Worm (Caenorhabditis elegans) whole organism, L4 larva: ENCODE results near the gene F28H6.4.

Source experiments
- F44E2.7 ChIP-seq: fragments of 200-800 bp; sonication (Bioruptor generic); IDR thresholded peaks from 2 replicates; pipeline ENCODE4 v2.1.2; 2022; ENCODE audit warnings: missing genetic modification characterization, missing compliant biosample characterization
- F49E8.2 ChIP-seq: sonication (generic microtip); optimal IDR thresholded peaks from 2 replicates; lab custom pipeline; 2016; ENCODE audit warnings: missing compliant biosample characterization, mild to moderate bottlenecking, missing genetic modification characterization, borderline replicate concordance
- T20F7.1 ChIP-seq: fragments of 200-800 bp; sonication (Bioruptor generic); optimal IDR thresholded peaks from 2 replicates; lab custom pipeline; 2018; ENCODE audit warnings: mild to moderate bottlenecking, missing genetic modification characterization, missing compliant biosample characterization
- T26A8.4 ChIP-seq: fragments of 200-800 bp; sonication (Bioruptor generic); IDR thresholded peaks from 2 replicates; pipeline ENCODE4 v1.3.6; 2022; ENCODE audit warnings: missing genetic modification characterization, missing compliant biosample characterization
- Y48G9A.11 ChIP-seq: fragments of 200-800 bp; sonication (Bioruptor generic); IDR thresholded peaks from 2 replicates; pipeline ENCODE4 v1.3.6; 2022; ENCODE audit warnings: missing genetic modification reagents, missing genetic modification characterization, missing compliant biosample characterization
- ZK546.5 ChIP-seq, 2 experiments: sonication (generic microtip); optimal IDR thresholded peaks; 2 replicates each; lab custom pipeline; 2017; ENCODE audit warnings: missing biosample characterization in 2 of 2, missing genetic modification characterization in 2 of 2
- aly-2 ChIP-seq: sonication (generic microtip); optimal IDR thresholded peaks from 2 replicates; lab custom pipeline; 2018; ENCODE audit warnings: missing biosample characterization, missing genetic modification characterization
- attf-4 ChIP-seq: sonication (generic microtip); optimal IDR thresholded peaks from 3 replicates; lab custom pipeline; 2017; ENCODE audit warnings: missing biosample characterization, missing genetic modification characterization
- ceh-32 ChIP-seq: sonication (generic microtip); optimal IDR thresholded peaks from 2 replicates; lab custom pipeline; 2016; ENCODE audit warnings: mild to moderate bottlenecking, missing genetic modification characterization, missing compliant biosample characterization; ENCODE audit not compliant: poor library complexity
- ceh-62 ChIP-seq: sonication (generic microtip); optimal IDR thresholded peaks from 2 replicates; lab custom pipeline; 2017; ENCODE audit warnings: missing biosample characterization, missing genetic modification characterization
- ceh-82 ChIP-seq: sonication (generic microtip); optimal IDR thresholded peaks from 2 replicates; lab custom pipeline; 2017; ENCODE audit warnings: missing biosample characterization, missing genetic modification characterization
- ces-1 ChIP-seq: fragments of 150-350 bp; sonication (generic microtip); optimal IDR thresholded peaks from 4 replicates; lab custom pipeline; 2014; ENCODE audit warnings: missing biosample characterization, missing genetic modification reagents, missing genetic modification characterization
- daf-16 ChIP-seq, 3 experiments: sonication (generic microtip); optimal IDR thresholded peaks; 2 replicates each; lab custom pipeline; 2016 to 2017; ENCODE audit warnings: missing genetic modification characterization in 3 of 3, missing genetic modification reagents in 3 of 3, mild to moderate bottlenecking in 2 of 3, missing compliant biosample characterization in 2 of 3, missing biosample characterization in 1 of 3, moderate library complexity in 1 of 3
- dve-1 ChIP-seq: sonication (generic microtip); optimal IDR thresholded peaks from 2 replicates; lab custom pipeline; 2017; ENCODE audit warnings: antibody characterized with exemption, mild to moderate bottlenecking, missing genetic modification characterization, missing compliant biosample characterization; ENCODE audit not compliant: insufficient read depth
- egl-43 ChIP-seq: fragments of 200-800 bp; sonication (Bioruptor generic); IDR thresholded peaks from 2 replicates; pipeline ENCODE4 v1.3.6; 2022; ENCODE audit warnings: missing genetic modification reagents, missing genetic modification characterization, missing compliant biosample characterization
- fkh-10 ChIP-seq: fragments of 150-350 bp; optimal IDR thresholded peaks from 2 replicates; lab custom pipeline; 2014; ENCODE audit warnings: missing biosample characterization, missing genetic modification reagents, missing genetic modification characterization
- gei-8 ChIP-seq: fragments of 200-800 bp; sonication (Bioruptor generic); optimal IDR thresholded peaks from 2 replicates; lab custom pipeline; 2018; ENCODE audit warnings: mild to moderate bottlenecking, missing genetic modification characterization, missing compliant biosample characterization
- hlh-11 ChIP-seq: fragments of 200-800 bp; sonication (Bioruptor generic); optimal IDR thresholded peaks from 2 replicates; lab custom pipeline; 2018; ENCODE audit warnings: mild to moderate bottlenecking, missing genetic modification characterization, missing compliant biosample characterization
- hlh-30 ChIP-seq: sonication (generic microtip); optimal IDR thresholded peaks from 2 replicates; lab custom pipeline; 2017; ENCODE audit warnings: antibody characterized with exemption, mild to moderate bottlenecking, missing genetic modification characterization, missing compliant biosample characterization; ENCODE audit not compliant: insufficient read depth
- lin-15B ChIP-seq: fragments of 150-350 bp; sonication (generic microtip); optimal IDR thresholded peaks from 3 replicates; lab custom pipeline; 2014; ENCODE audit warnings: missing biosample characterization, missing genetic modification characterization
- lin-39 ChIP-seq: fragments of 150-350 bp; optimal IDR thresholded peaks from 2 replicates; lab custom pipeline; 2014; ENCODE audit warnings: missing biosample characterization, missing genetic modification reagents, missing genetic modification characterization
- lir-3 ChIP-seq: sonication (generic microtip); optimal IDR thresholded peaks from 2 replicates; lab custom pipeline; 2016; ENCODE audit warnings: mild to moderate bottlenecking, missing genetic modification characterization, missing compliant biosample characterization
- lsy-2 ChIP-seq, 2 experiments: fragments of 150-350 bp in 1 of 2; sonication (generic microtip) in 1 of 2; optimal IDR thresholded peaks; 2 replicates each; lab custom pipeline; 2014 to 2017; ENCODE audit warnings: missing biosample characterization in 2 of 2, missing genetic modification characterization in 2 of 2
- madf-9 ChIP-seq: fragments of 200-800 bp; sonication (Bioruptor generic); conservative IDR thresholded peaks from 2 replicates; pipeline ENCODE4 v1.3.6; 2022; ENCODE audit warnings: missing genetic modification reagents, missing genetic modification characterization, missing compliant biosample characterization
- mep-1 ChIP-seq: fragments of 150-350 bp; sonication (generic microtip); optimal IDR thresholded peaks from 3 replicates; lab custom pipeline; 2014; ENCODE audit warnings: missing biosample characterization, missing genetic modification characterization
- mes-2 ChIP-seq: sonication (generic microtip); optimal IDR thresholded peaks from 2 replicates; lab custom pipeline; 2016; ENCODE audit warnings: missing genotype, mild to moderate bottlenecking, missing genetic modification characterization, missing compliant biosample characterization; ENCODE audit not compliant: poor library complexity, severe bottlenecking
- mxl-2 ChIP-seq: fragments of 200-800 bp; sonication (Bioruptor generic); conservative IDR thresholded peaks from 2 replicates; pipeline ENCODE4 v1.3.6; 2022; ENCODE audit warnings: missing genetic modification reagents, missing genetic modification characterization, missing compliant biosample characterization
- mxl-3 ChIP-seq: fragments of 200-800 bp; sonication (Bioruptor generic); optimal IDR thresholded peaks from 2 replicates; lab custom pipeline; 2018; ENCODE audit warnings: mild to moderate bottlenecking, missing genetic modification characterization, missing compliant biosample characterization
- nhr-102 ChIP-seq: sonication (generic microtip); optimal IDR thresholded peaks from 2 replicates; lab custom pipeline; 2016; ENCODE audit warnings: mild to moderate bottlenecking, missing genetic modification characterization, moderate library complexity, missing compliant biosample characterization
- nhr-237 ChIP-seq: sonication (generic microtip); optimal IDR thresholded peaks from 2 replicates; lab custom pipeline; 2017; ENCODE audit warnings: missing biosample characterization, missing genetic modification characterization
- nhr-25 ChIP-seq: sonication (generic microtip); optimal IDR thresholded peaks from 2 replicates; lab custom pipeline; 2017; ENCODE audit warnings: missing genetic modification characterization, mild to moderate bottlenecking, missing compliant biosample characterization, antibody characterized with exemption, moderate library complexity, borderline replicate concordance; ENCODE audit not compliant: insufficient read depth
- nhr-48 ChIP-seq: sonication (generic microtip); optimal IDR thresholded peaks from 2 replicates; lab custom pipeline; 2016; ENCODE audit warnings: mild to moderate bottlenecking, missing genetic modification characterization, missing compliant biosample characterization
- nhr-6 ChIP-seq: fragments of 150-350 bp; optimal IDR thresholded peaks from 2 replicates; lab custom pipeline; 2014; ENCODE audit warnings: missing biosample characterization, missing genetic modification characterization
- nhr-76 ChIP-seq: fragments of 150-350 bp; optimal IDR thresholded peaks from 2 replicates; lab custom pipeline; 2014; ENCODE audit warnings: missing biosample characterization, missing genetic modification characterization
- pqm-1 ChIP-seq: sonication (generic microtip); optimal IDR thresholded peaks from 2 replicates; lab custom pipeline; 2017; ENCODE audit warnings: missing biosample characterization, missing genetic modification characterization
- rbr-2 ChIP-seq: sonication (generic microtip); optimal IDR thresholded peaks from 2 replicates; lab custom pipeline; 2016; ENCODE audit warnings: missing genotype, missing genetic modification characterization, missing compliant biosample characterization
- sdz-12 ChIP-seq: fragments of 200-800 bp; sonication (Bioruptor generic); optimal IDR thresholded peaks from 2 replicates; lab custom pipeline; 2018; ENCODE audit warnings: mild to moderate bottlenecking, missing genetic modification characterization, missing compliant biosample characterization
- set-16 ChIP-seq: fragments of 200-800 bp; sonication (Bioruptor generic); IDR thresholded peaks from 2 replicates; pipeline ENCODE4 v1.3.6; 2022; ENCODE audit warnings: missing genetic modification reagents, missing genetic modification characterization, missing compliant biosample characterization
- spr-1 ChIP-seq: sonication (generic microtip); optimal IDR thresholded peaks from 2 replicates; lab custom pipeline; 2016; ENCODE audit warnings: mild to moderate bottlenecking, missing genetic modification characterization, missing compliant biosample characterization
- spr-3 ChIP-seq: fragments of 200-800 bp; sonication (Bioruptor generic); optimal IDR thresholded peaks from 2 replicates; lab custom pipeline; 2018; ENCODE audit warnings: mild to moderate bottlenecking, missing genetic modification characterization, missing compliant biosample characterization
- tra-1 ChIP-seq: fragments of 200-800 bp; sonication (Bioruptor generic); IDR thresholded peaks from 2 replicates; pipeline ENCODE4 v1.3.6; 2022; ENCODE audit warnings: missing genetic modification reagents, missing genetic modification characterization, missing compliant biosample characterization
- unc-62 ChIP-seq, 3 experiments: fragments of 150-350 bp in 1 of 3; sonication (generic microtip); optimal IDR thresholded peaks in 2 of 3; peaks in 1 of 3; 1 replicate in 1 of 3; 2 replicates in 2 of 3; lab custom pipeline; 2014 to 2017; ENCODE audit warnings: missing biosample characterization in 3 of 3, missing genetic modification characterization in 3 of 3, missing genetic modification reagents in 3 of 3, missing genotype in 1 of 3
- vab-7 ChIP-seq: fragments of 200-800 bp; sonication (Bioruptor generic); IDR thresholded peaks from 2 replicates; pipeline ENCODE4 v1.3.6; 2022; ENCODE audit warnings: missing genetic modification reagents, missing genetic modification characterization, missing compliant biosample characterization
- zfp-3 ChIP-seq: fragments of 200-800 bp; sonication (Bioruptor generic); conservative IDR thresholded peaks from 2 replicates; pipeline ENCODE4 v1.3.6; 2022; ENCODE audit warnings: missing genetic modification reagents, missing genetic modification characterization, missing compliant biosample characterization

The F28H6.4 gene

ce11 chrX:14127291-14127922 is at the start of gene F28H6.4:
Gene F28H6.4, plus strand, starts transcription at chrX:14127872.
- peak; percentile 4 for TF ChIP-seq rbr-2 (tag; lab: Kevin White, UChicago)
- TF ChIP-seq daf-16 (GFP tag; optimal IDR thresholded peaks at IDR 0.05; lab: Kevin White, UChicago) = no peak
- peak; percentile 16 for TF ChIP-seq daf-16 (tag; optimal IDR thresholded peaks at IDR 0.05; lab: Kevin White, UChicago)
- peak; percentile 46 for TF ChIP-seq set-16 (GFP tag; lab: Robert Waterston, UW)
- TF ChIP-seq hlh-30 (tag; lab: Kevin White, UChicago) = peak; percentile 29
- no peak for TF ChIP-seq nhr-25
- TF ChIP-seq tra-1 (GFP tag; lab: Robert Waterston, UW) = no peak
- TF ChIP-seq zfp-3 (GFP tag; lab: Robert Waterston, UW) = no peak
- peak; percentile 4 for TF ChIP-seq nhr-6 (tag; lab: Kevin White, UChicago)
- no peak for TF ChIP-seq F49E8.2
- no peak for TF ChIP-seq egl-43
- TF ChIP-seq mxl-2 (GFP tag; lab: Robert Waterston, UW) = no peak
- TF ChIP-seq mes-2 (tag; lab: Kevin White, UChicago) = peak; percentile 71
- no peak for TF ChIP-seq attf-4 (tag; lab: Kevin White, UChicago)
- TF ChIP-seq nhr-48 (tag; lab: Kevin White, UChicago) = no peak
- TF ChIP-seq hlh-11 (tag; lab: Kevin White, UChicago) = peak; percentile 51
- no peak for TF ChIP-seq lin-39 (tag; lab: Kevin White, UChicago)
- peak; percentile 17 for TF ChIP-seq mxl-3
- no peak for TF ChIP-seq mep-1 (tag; lab: Kevin White, UChicago)

ce11 chrX:14078574-14078973 is 49.1 kb upstream of the F28H6.4 start, which contains the start of gene C33G3.5:
Gene C33G3.5, minus strand, starts transcription at chrX:14078674.
- TF ChIP-seq T20F7.1 (no peak), ceh-82 (tag; lab: Kevin White, UChicago) (no peak), ZK546.5 (tag; optimal IDR thresholded peaks at IDR 0.05; lab: Kevin White, UChicago) (no peak), sdz-12 (GFP tag; lab: Kevin White, UChicago) (no peak), madf-9 (GFP tag; lab: Robert Waterston, UW) (no peak), nhr-76 (tag; lab: Kevin White, UChicago) (no peak), ces-1 (GFP tag; lab: Kevin White, UChicago) (no peak), zfp-3 (GFP tag; lab: Robert Waterston, UW) (no peak), lin-15B (tag; lab: Kevin White, UChicago) (no peak), dve-1 (tag; lab: Kevin White, UChicago) (no peak), T26A8.4 (GFP tag; lab: Robert Waterston, UW) (no peak), ceh-62 (no peak), mxl-2 (GFP tag; lab: Robert Waterston, UW) (no peak), nhr-48 (tag; lab: Kevin White, UChicago) (no peak), aly-2 (no peak), nhr-102 (tag; lab: Kevin White, UChicago) (no peak), attf-4 (tag; lab: Kevin White, UChicago) (no peak)

DNA sequence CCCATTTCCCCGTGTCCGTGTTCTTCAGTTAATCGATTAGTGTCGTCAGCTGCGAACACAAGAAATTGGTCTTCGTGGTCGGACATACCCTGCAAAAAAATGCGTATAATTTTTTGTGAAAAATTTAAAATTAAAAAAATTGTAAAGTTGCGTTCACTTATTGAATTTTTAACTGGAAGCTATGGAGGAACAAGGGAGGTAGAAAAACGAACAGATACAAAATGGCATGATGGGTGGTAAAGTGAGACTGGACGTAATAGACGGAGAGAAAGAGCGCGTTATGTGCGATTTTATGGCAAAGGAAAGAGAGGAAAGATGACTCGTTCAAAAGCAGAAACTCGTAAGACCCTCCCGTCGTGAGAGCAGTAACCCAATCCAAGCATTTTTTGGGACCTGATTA is 43.4 kb upstream of the F28H6.4 start, which contains the start of gene C33G3.6:
C33G3.6 (minus strand) TSS at position 101 of the 400 bp plus-strand sequence.
- TF ChIP-seq rbr-2 (tag; lab: Kevin White, UChicago) = no peak
- TF ChIP-seq unc-62 (GFP tag; optimal IDR thresholded peaks at IDR 0.05 in 1 of 2; lab: Kevin White, UChicago) = peak in 1 of 2 experiments; percentile 2
- TF ChIP-seq unc-62 (tag; optimal IDR thresholded peaks at IDR 0.05; lab: Kevin White, UChicago) = no peak

- TF ChIP-seq lsy-2 (tag; optimal IDR thresholded peaks at IDR 0.05; lab: Kevin White, UChicago) (no peak), vab-7 (GFP tag; lab: Robert Waterston, UW) (no peak), F44E2.7 (GFP tag; lab: Robert Waterston, UW) (no peak), gei-8 (GFP tag; lab: Kevin White, UChicago) (no peak), ceh-32 (tag; lab: Kevin White, UChicago) (no peak), fkh-10 (GFP tag; lab: Kevin White, UChicago) (no peak), lir-3 (tag; lab: Kevin White, UChicago) (no peak), spr-1 (tag; lab: Kevin White, UChicago) (no peak), Y48G9A.11 (GFP tag; lab: Robert Waterston, UW) (no peak), nhr-6 (tag; lab: Kevin White, UChicago) (no peak), hlh-11 (tag; lab: Kevin White, UChicago) (no peak), pqm-1 (tag; lab: Kevin White, UChicago) (no peak), nhr-237 (tag; lab: Kevin White, UChicago) (no peak), tra-1 (GFP tag; lab: Robert Waterston, UW) (no peak), spr-3 (GFP tag; lab: Kevin White, UChicago) (no peak)
Observed at ce11 chrX:14085208-14085607, 42.5 kb upstream of the F28H6.4 start, which contains the start of gene F16B12.1. Gene F16B12.1, plus strand, starts transcription at chrX:14085508.
